Fruit fly (Drosophila melanogaster) S2 (cell line): Measurements from ENCODE around the gene Tsp39D.

ENCODE experiments used
- CG8478 ChIP-seq: fragments of >200 bp; optimal IDR thresholded peaks from 2 replicates; lab custom pipeline; 2018
- CTCF ChIP-seq, 2 experiments: fragments of >200 bp; optimal IDR thresholded peaks; 2 replicates each; lab custom pipeline; 2018

DNA sequence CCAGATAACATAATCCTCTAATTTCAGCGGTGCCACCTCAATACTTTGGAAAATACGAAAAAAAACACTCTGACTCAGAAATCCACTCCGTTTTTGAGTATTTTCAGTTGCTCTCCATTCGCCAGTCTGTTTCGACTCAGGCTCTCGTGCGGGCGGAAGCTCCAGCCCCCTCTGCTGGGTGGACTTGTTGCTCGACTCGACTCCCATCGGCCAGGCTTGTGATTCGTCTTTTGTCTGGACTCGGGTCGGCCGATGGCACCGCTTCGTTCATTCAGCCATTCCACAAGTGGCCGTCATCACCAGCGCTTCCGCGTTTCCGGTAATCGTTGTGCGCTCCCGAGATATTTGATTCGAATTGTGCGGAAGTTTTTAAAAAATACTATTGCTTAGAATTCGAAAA lies 12.9 kb upstream of the Tsp39D start, which contains the start of gene dimm:
- TF ChIP-seq CTCF (optimal IDR thresholded peaks at IDR 0.05; lab: Kevin White, UChicago) (no peak), CG8478 (lab: Kevin White, UChicago) (no peak)
